Fruit fly (Drosophila melanogaster) whole organism, embryonic: Measurements from ENCODE around the gene scramb2.

ENCODE experiments used
- Asciz ChIP-seq: fragments of 200-800 bp; sonication (Bioruptor generic); optimal IDR thresholded peaks from 2 replicates; lab custom pipeline; 2017; ENCODE audit warnings: missing biosample characterization, mild to moderate bottlenecking, missing genetic modification characterization, missing genetic modification reagents
- Blimp-1 ChIP-seq: fragments of 200-800 bp; sonication (Bioruptor generic); optimal IDR thresholded peaks from 3 replicates; lab custom pipeline; 2018; ENCODE audit warnings: missing biosample characterization, missing genetic modification characterization, mild to moderate bottlenecking, moderate library complexity, missing genetic modification reagents
- BtbVII ChIP-seq: fragments of 200-800 bp; sonication (Bioruptor generic); optimal IDR thresholded peaks from 3 replicates; lab custom pipeline; 2017; ENCODE audit warnings: missing biosample characterization, mild to moderate bottlenecking, missing genetic modification characterization
- CG10654 ChIP-seq: fragments of 200-800 bp; sonication (Bioruptor generic); optimal IDR thresholded peaks from 2 replicates; lab custom pipeline; 2016; ENCODE audit warnings: missing biosample characterization, missing genetic modification characterization
- CG11398 ChIP-seq: fragments of 200-800 bp; sonication (Bioruptor generic); optimal IDR thresholded peaks from 2 replicates; lab custom pipeline; 2016; ENCODE audit warnings: missing biosample characterization, missing genetic modification characterization
- CG12236 ChIP-seq: fragments of 200-800 bp; sonication (Bioruptor generic); optimal IDR thresholded peaks from 2 replicates; lab custom pipeline; 2016; ENCODE audit warnings: missing biosample characterization, missing genetic modification characterization
- CG13424 ChIP-seq: fragments of 200-800 bp; sonication (Bioruptor generic); optimal IDR thresholded peaks from 2 replicates; lab custom pipeline; 2019; ENCODE audit warnings: missing biosample characterization, mild to moderate bottlenecking, missing genetic modification characterization, moderate library complexity
- CG1603 ChIP-seq: fragments of 200-800 bp; sonication (Bioruptor generic); optimal IDR thresholded peaks from 2 replicates; lab custom pipeline; 2019; ENCODE audit warnings: missing biosample characterization, mild to moderate bottlenecking, missing genetic modification characterization, moderate library complexity
- CG17328 ChIP-seq: fragments of 200-800 bp; sonication (Bioruptor generic); IDR thresholded peaks from 2 replicates; pipeline ENCODE4 v1.3.6; 2022; ENCODE audit warnings: missing biosample characterization, missing genetic modification characterization
- CG17359 ChIP-seq: fragments of 200-800 bp; sonication (Bioruptor generic); optimal IDR thresholded peaks from 3 replicates; lab custom pipeline; 2018; ENCODE audit warnings: missing biosample characterization, mild to moderate bottlenecking, missing genetic modification characterization, moderate library complexity
- CG17568 ChIP-seq: fragments of 200-800 bp; sonication (Bioruptor generic); optimal IDR thresholded peaks from 2 replicates; lab custom pipeline; 2018; ENCODE audit warnings: missing biosample characterization, mild to moderate bottlenecking, missing genetic modification characterization, moderate library complexity
- CG2875 ChIP-seq: fragments of 200-800 bp; sonication (Bioruptor generic); optimal IDR thresholded peaks from 2 replicates; lab custom pipeline; 2017; ENCODE audit warnings: missing biosample characterization, mild to moderate bottlenecking, missing genetic modification characterization, missing genetic modification reagents
- CG31224 ChIP-seq: fragments of 200-800 bp; sonication (Bioruptor generic); IDR thresholded peaks from 2 replicates; pipeline ENCODE4 v1.3.6; 2022; ENCODE audit warnings: missing biosample characterization, missing genetic modification characterization
- CG3726 ChIP-seq: fragments of 200-800 bp; sonication (Bioruptor generic); IDR thresholded peaks from 3 replicates; pipeline ENCODE4, ENCODE4 v1.3.6; 2022; ENCODE audit warnings: missing biosample characterization, missing genetic modification characterization
- CG3838 ChIP-seq: fragments of 200-800 bp; sonication (Bioruptor generic); optimal IDR thresholded peaks from 3 replicates; lab custom pipeline; 2016; ENCODE audit warnings: missing biosample characterization, missing genetic modification characterization
- CG6689 ChIP-seq: fragments of 200-800 bp; sonication (Bioruptor generic); IDR thresholded peaks from 2 replicates; pipeline ENCODE4 v1.3.6; 2022; ENCODE audit warnings: missing biosample characterization, missing genetic modification characterization
- CG7271 ChIP-seq: fragments of 200-800 bp; sonication (Bioruptor generic); optimal IDR thresholded peaks from 2 replicates; lab custom pipeline; 2018; ENCODE audit warnings: missing biosample characterization, mild to moderate bottlenecking, missing genetic modification characterization, moderate library complexity
- CG7928 ChIP-seq: fragments of 200-800 bp; sonication (Bioruptor generic); optimal IDR thresholded peaks from 2 replicates; lab custom pipeline; 2017; ENCODE audit warnings: missing biosample characterization, mild to moderate bottlenecking, missing genetic modification characterization
- CG8765 ChIP-seq: fragments of 200-800 bp; sonication (Bioruptor generic); IDR thresholded peaks from 2 replicates; pipeline ENCODE4 v1.3.6; 2022; ENCODE audit warnings: missing biosample characterization, missing genetic modification characterization
- CG9727 ChIP-seq: fragments of 200-800 bp; sonication (Bioruptor generic); optimal IDR thresholded peaks from 3 replicates; lab custom pipeline; 2017; ENCODE audit warnings: missing biosample characterization, mild to moderate bottlenecking, missing genetic modification characterization
- Dfd ChIP-seq, 2 experiments: fragments of >200 bp; optimal IDR thresholded peaks; 2 replicates each; lab custom pipeline; 2017; ENCODE audit warnings: missing biosample characterization in 2 of 2, missing genetic modification characterization in 2 of 2
- Doc3 ChIP-seq: fragments of 200-800 bp; sonication (Bioruptor generic); IDR thresholded peaks from 3 replicates; pipeline ENCODE4 v1.3.6; 2022; ENCODE audit warnings: missing biosample characterization, missing genetic modification characterization; ENCODE audit not compliant: partially characterized antibody
- HLH54F ChIP-seq: fragments of 200-800 bp; sonication (Bioruptor generic); optimal IDR thresholded peaks from 3 replicates; lab custom pipeline; 2016; ENCODE audit warnings: missing biosample characterization, missing genetic modification characterization
- HLHmδ ChIP-seq: fragments of 200-800 bp; sonication (Bioruptor generic); optimal IDR thresholded peaks from 2 replicates; lab custom pipeline; 2018; ENCODE audit warnings: missing biosample characterization, mild to moderate bottlenecking, missing genetic modification characterization, moderate library complexity
- Hr78 ChIP-seq, 2 experiments: fragments of 200-800 bp in 1 of 2; fragments of >200 bp in 1 of 2; sonication (Bioruptor generic) in 1 of 2; optimal IDR thresholded peaks; 2 replicates each; lab custom pipeline; 2017 to 2019; ENCODE audit warnings: missing biosample characterization in 2 of 2, missing genetic modification characterization in 2 of 2, mild to moderate bottlenecking in 1 of 2, moderate library complexity in 1 of 2
- MBD-R2 ChIP-seq: fragments of 200-800 bp; sonication (Bioruptor generic); IDR thresholded peaks from 2 replicates; pipeline ENCODE4 v1.3.6; 2022; ENCODE audit warnings: missing biosample characterization, missing genetic modification characterization
- Meics ChIP-seq: fragments of 200-800 bp; sonication (Bioruptor generic); optimal IDR thresholded peaks from 2 replicates; lab custom pipeline; 2017; ENCODE audit warnings: missing biosample characterization, mild to moderate bottlenecking, missing genetic modification characterization
- Mrtf ChIP-seq: fragments of 200-800 bp; sonication (Bioruptor generic); IDR thresholded peaks from 3 replicates; pipeline ENCODE4 v1.3.6; 2022; ENCODE audit warnings: missing biosample characterization, missing genetic modification characterization
- NC2β ChIP-seq: fragments of 200-800 bp; sonication (Bioruptor generic); optimal IDR thresholded peaks from 2 replicates; lab custom pipeline; 2016; ENCODE audit warnings: missing biosample characterization, missing genetic modification characterization
- Opbp ChIP-seq: fragments of 200-800 bp; sonication (Bioruptor generic); IDR thresholded peaks from 3 replicates; pipeline ENCODE4 v1.3.6; 2022; ENCODE audit warnings: missing biosample characterization, missing genetic modification characterization; ENCODE audit not compliant: partially characterized antibody
- PHDP ChIP-seq: fragments of 200-800 bp; sonication (Bioruptor generic); optimal IDR thresholded peaks from 3 replicates; lab custom pipeline; 2018; ENCODE audit warnings: missing biosample characterization, mild to moderate bottlenecking, missing genetic modification characterization, moderate library complexity
- btn ChIP-seq: fragments of 200-800 bp; sonication (Bioruptor generic); optimal IDR thresholded peaks from 2 replicates; lab custom pipeline; 2016; ENCODE audit warnings: missing biosample characterization, missing genetic modification characterization
- corto ChIP-seq: fragments of 200-800 bp; sonication (Bioruptor generic); optimal IDR thresholded peaks from 2 replicates; lab custom pipeline; 2016; ENCODE audit warnings: missing biosample characterization, mild to moderate bottlenecking, missing genetic modification characterization, moderate library complexity
- disco-r ChIP-seq: fragments of 200-800 bp; sonication (Bioruptor generic); optimal IDR thresholded peaks from 2 replicates; lab custom pipeline; 2016; ENCODE audit warnings: missing biosample characterization, missing genetic modification characterization
- exex ChIP-seq: fragments of 200-800 bp; sonication (Bioruptor generic); optimal IDR thresholded peaks from 4 replicates; lab custom pipeline; 2018; ENCODE audit warnings: missing biosample characterization, mild to moderate bottlenecking, missing genetic modification characterization, moderate library complexity
- hkb ChIP-seq, 2 experiments: fragments of 200-800 bp in 1 of 2; fragments of >200 bp in 1 of 2; sonication (Bioruptor generic) in 1 of 2; IDR thresholded peaks in 1 of 2; optimal IDR thresholded peaks in 1 of 2; 2 replicates each; pipeline versions ENCODE4 v1.3.6 to Lab custom; 2017 to 2022; ENCODE audit warnings: missing biosample characterization in 1 of 2, missing genetic modification characterization in 1 of 2
- insv ChIP-seq, 2 experiments: fragments of 200-800 bp; sonication (Bioruptor generic); optimal IDR thresholded peaks; 3 replicates each; lab custom pipeline; 2016 to 2018; ENCODE audit warnings: missing biosample characterization in 2 of 2, missing genetic modification characterization in 2 of 2
- nerfin-1 ChIP-seq: fragments of 200-800 bp; sonication (Bioruptor generic); optimal IDR thresholded peaks from 3 replicates; lab custom pipeline; 2019; ENCODE audit warnings: missing biosample characterization, mild to moderate bottlenecking, missing genetic modification characterization, moderate library complexity
- nmo ChIP-seq: fragments of 200-800 bp; sonication (Bioruptor generic); optimal IDR thresholded peaks from 2 replicates; lab custom pipeline; 2018; ENCODE audit warnings: missing biosample characterization, mild to moderate bottlenecking, missing genetic modification characterization, moderate library complexity
- onecut ChIP-seq: fragments of 200-800 bp; sonication (Bioruptor generic); IDR thresholded peaks from 2 replicates; pipeline ENCODE4 v1.3.6; 2022; ENCODE audit warnings: missing biosample characterization, missing genetic modification characterization
- pita ChIP-seq: fragments of 200-800 bp; sonication (Bioruptor generic); optimal IDR thresholded peaks from 2 replicates; lab custom pipeline; 2017; ENCODE audit warnings: missing biosample characterization, mild to moderate bottlenecking, missing genetic modification characterization
- sens ChIP-seq: fragments of 200-800 bp; sonication (Bioruptor generic); peaks from one replicate; lab custom pipeline; 2016; ENCODE audit warnings: missing biosample characterization, missing genetic modification characterization
- slbo ChIP-seq: fragments of 200-800 bp; sonication (Bioruptor generic); IDR thresholded peaks from 2 replicates; pipeline ENCODE4 v1.3.6; 2022; ENCODE audit warnings: missing biosample characterization, missing genetic modification characterization
- sob ChIP-seq: fragments of 200-800 bp; sonication (Bioruptor generic); IDR thresholded peaks from 2 replicates; pipeline ENCODE4 v1.3.6; 2022; ENCODE audit warnings: missing biosample characterization, missing genetic modification characterization
- stc ChIP-seq: fragments of 200-800 bp; sonication (Bioruptor generic); IDR thresholded peaks from 2 replicates; pipeline ENCODE4 v1.3.6; 2022; ENCODE audit warnings: missing biosample characterization, missing genetic modification characterization
- zen ChIP-seq: fragments of 200-800 bp; sonication (Bioruptor generic); optimal IDR thresholded peaks from 3 replicates; lab custom pipeline; 2018; ENCODE audit warnings: missing biosample characterization, mild to moderate bottlenecking, missing genetic modification characterization, moderate library complexity
- zen2 ChIP-seq: fragments of 200-800 bp; sonication (Bioruptor generic); IDR thresholded peaks from 3 replicates; pipeline ENCODE4 v1.3.6; 2022; ENCODE audit warnings: missing biosample characterization, missing genetic modification characterization; ENCODE audit not compliant: partially characterized antibody

The scramb2 gene

DNA sequence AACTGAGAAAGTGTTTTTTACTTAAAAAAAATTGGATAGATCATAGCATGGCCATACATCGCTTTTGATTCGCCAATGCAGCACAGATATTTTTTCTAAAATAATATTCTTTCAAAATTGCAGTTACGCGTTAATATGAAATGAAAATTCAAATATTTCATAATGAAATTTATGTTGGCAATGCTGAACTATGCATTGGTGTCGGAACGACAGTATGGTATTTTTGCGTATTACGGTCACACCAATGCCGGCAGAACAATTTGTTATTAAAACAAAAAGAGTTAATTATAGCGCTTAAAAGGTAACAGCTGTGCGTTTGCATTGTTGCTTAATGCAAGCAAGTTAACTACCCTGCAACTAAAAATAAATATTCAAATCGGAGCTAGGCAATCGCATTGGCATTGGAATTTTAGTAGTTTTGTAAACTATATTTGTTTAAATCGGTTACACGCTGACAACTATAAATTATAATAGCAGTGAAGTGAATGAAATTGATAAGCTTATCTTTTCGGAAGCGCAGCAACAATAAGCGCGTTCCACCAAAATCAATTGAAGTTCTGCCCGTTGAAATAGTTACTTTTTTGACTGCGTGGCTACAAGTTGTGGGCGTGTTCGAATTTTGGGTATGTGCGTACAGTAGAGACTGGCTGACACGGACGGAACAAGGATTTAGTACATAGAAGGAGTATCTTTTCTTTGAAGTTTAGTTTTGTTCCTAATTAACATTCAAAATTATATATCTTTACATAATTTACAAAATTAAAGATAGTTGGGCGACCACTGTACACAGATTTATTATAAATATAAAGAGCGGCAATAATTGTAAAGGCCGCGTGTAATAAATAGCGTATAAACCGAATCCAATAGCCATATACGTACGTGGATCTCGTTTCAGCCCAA lies 4.2 kb downstream of the scramb2 start, which contains the start of gene Prx4 (continued):
- TF ChIP-seq CG17568 (peak; percentile 35), CG2875 (GFP tag; lab: Kevin White, UChicago) (peak; percentile 65), CG7928 (GFP tag; lab: Kevin White, UChicago) (peak; percentile 19), disco-r (GFP tag; lab: Kevin White, UChicago) (no peak), nmo (GFP tag; lab: Kevin White, UChicago) (peak; percentile 70), CG12236 (GFP tag; lab: Kevin White, UChicago) (no peak), CG1603 (tag; lab: Kevin White, UChicago) (peak; percentile 60), CG17328 (GFP tag; lab: Robert Waterston, UW) (peak; percentile 71), NC2β (GFP tag; lab: Kevin White, UChicago) (no peak), sens (GFP tag; lab: Kevin White, UChicago) (peak; percentile 88), Meics (GFP tag; lab: Kevin White, UChicago) (peak; percentile 66), Dfd (GFP tag; optimal IDR thresholded peaks at IDR 0.05; lab: Kevin White, UChicago) (no peak), Opbp (GFP tag; lab: Robert Waterston, UW) (no peak), MBD-R2 (GFP tag; lab: Robert Waterston, UW) (peak; percentile 28; the same call in 1 of the 2 replicates), HLH54F (peak; percentile 33), CG9727 (GFP tag; lab: Kevin White, UChicago) (peak; percentile 68), pita (no peak), CG8765 (GFP tag; lab: Robert Waterston, UW) (peak; percentile 43; the same call in 1 of the 2 replicates), HLHmδ (no peak), stc (GFP tag; lab: Robert Waterston, UW) (peak; percentile 80), CG31224 (GFP tag; lab: Robert Waterston, UW) (peak; percentile 51), BtbVII (GFP tag; lab: Kevin White, UChicago) (peak; percentile 66), Doc3 (no peak), zen2 (no peak), CG3726 (GFP tag; lab: Robert Waterston, UW) (peak; percentile 71; the same call in 2 of the 3 replicates), sob (GFP tag; lab: Robert Waterston, UW) (peak; percentile 73), slbo (GFP tag; lab: Robert Waterston, UW) (peak; percentile 88), CG7271 (tag; lab: Kevin White, UChicago) (no peak), CG11398 (no peak), CG10654 (GFP tag; lab: Kevin White, UChicago) (peak; percentile 39), CG6689 (GFP tag; lab: Robert Waterston, UW) (peak; percentile 82), CG13424 (tag; lab: Kevin White, UChicago) (peak; percentile 64), zen (tag; lab: Kevin White, UChicago) (peak; percentile 20), insv (GFP tag; optimal IDR thresholded peaks at IDR 0.05; lab: Kevin White, UChicago) (no peak), Hr78 (GFP tag; optimal IDR thresholded peaks at IDR 0.05; lab: Kevin White, UChicago) (peak in 1 of 2 experiments; percentile 6), btn (GFP tag; lab: Kevin White, UChicago) (no peak), Mrtf (GFP tag; lab: Robert Waterston, UW) (peak; percentile 75), Blimp-1 (GFP tag; lab: Kevin White, UChicago) (peak; percentile 73), hkb (optimal IDR thresholded peaks at IDR 0.05; lab: Kevin White, UChicago) (no peak), hkb (GFP tag; IDR thresholded peaks at IDR 0.05; lab: Robert Waterston, UW) (peak; percentile 78), Asciz (GFP tag; lab: Kevin White, UChicago) (peak; percentile 69), PHDP (tag; lab: Kevin White, UChicago) (peak; percentile 74), CG3838 (GFP tag; lab: Kevin White, UChicago) (no peak), nerfin-1 (tag; lab: Kevin White, UChicago) (peak; percentile 34), onecut (GFP tag; lab: Robert Waterston, UW) (peak; percentile 74), CG17359 (tag; lab: Kevin White, UChicago) (peak; percentile 84), exex (tag; lab: Kevin White, UChicago) (peak; percentile 48), corto (peak; percentile 46)
